Fruit fly (Drosophila melanogaster): ENCODE measurements around the gene IFT46.

The IFT46 gene

DNA sequence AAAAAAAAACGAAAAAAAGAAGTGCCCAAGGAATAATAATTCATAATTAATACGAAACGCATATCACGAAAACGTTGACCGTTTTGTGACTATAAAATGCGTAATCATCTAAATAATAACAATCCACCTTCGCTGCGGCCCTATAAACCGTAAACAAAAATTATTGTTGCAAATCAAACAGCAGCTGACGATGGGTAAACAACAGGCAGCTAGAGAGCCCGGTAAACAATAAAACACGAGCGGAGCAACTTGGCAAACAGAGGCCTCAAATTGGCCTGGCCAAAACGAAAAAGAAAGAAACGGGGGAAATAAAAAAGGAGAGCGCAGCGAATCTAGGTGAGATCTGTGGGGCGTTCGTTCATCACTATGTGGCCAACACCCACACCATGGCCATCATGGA, 48.3 kb downstream of the IFT46 start (continued):
- TF ChIP-seq luna (GFP tag; optimal IDR thresholded peaks at IDR 0.05): peak; percentile 59
- TF ChIP-seq kah (GFP tag; optimal IDR thresholded peaks at IDR 0.05): no peak
- no peak for TF ChIP-seq klu (GFP tag; IDR thresholded peaks at IDR 0.05)
- TF ChIP-seq Asciz (GFP tag; optimal IDR thresholded peaks at IDR 0.05): peak; percentile 21
- TF ChIP-seq Side (GFP tag; optimal IDR thresholded peaks at IDR 0.05): no peak
- TF ChIP-seq stc (GFP tag; IDR thresholded peaks at IDR 0.05): peak; percentile 28; the same call in 1 of the 2 replicates
- TF ChIP-seq sna (GFP tag; IDR thresholded peaks at IDR 0.05; ENCODE audit: partially characterized antibody): no peak
- peak; percentile 29 for TF ChIP-seq Myb (GFP tag; optimal IDR thresholded peaks at IDR 0.05)
- no peak for TF ChIP-seq CG8478 (optimal IDR thresholded peaks at IDR 0.05)
- no peak for TF ChIP-seq dm (GFP tag; optimal IDR thresholded peaks at IDR 0.05)
- no peak for TF ChIP-seq Mes4 (GFP tag; optimal IDR thresholded peaks at IDR 0.05)
- peak; percentile 40 for TF ChIP-seq CG1233 (GFP tag; optimal IDR thresholded peaks at IDR 0.05)
- peak; percentile 68 for TF ChIP-seq CG17568 (GFP tag; optimal IDR thresholded peaks at IDR 0.05)
- TF ChIP-seq CG17829 (tag; optimal IDR thresholded peaks at IDR 0.05): no peak
- TF ChIP-seq pnt (GFP tag; optimal IDR thresholded peaks at IDR 0.05): peak; percentile 4
- TF ChIP-seq zf30C (GFP tag; optimal IDR thresholded peaks at IDR 0.05): no peak
- peak; percentile 57; the same call in 1 of the 2 replicates for TF ChIP-seq Awh (GFP tag; IDR thresholded peaks at IDR 0.05)
- peak; percentile 74 for TF ChIP-seq CG2120 (GFP tag; optimal IDR thresholded peaks at IDR 0.05)
- TF ChIP-seq CG12659 (GFP tag; optimal IDR thresholded peaks at IDR 0.05): peak; percentile 16
- TF ChIP-seq TFAM (GFP tag; optimal IDR thresholded peaks at IDR 0.05): no peak
- no peak for TF ChIP-seq wdn (GFP tag; IDR thresholded peaks at IDR 0.05)
- no peak for TF ChIP-seq HLH3B (GFP tag; IDR thresholded peaks at IDR 0.05)
- peak; percentile 11 for TF ChIP-seq CG18764 (GFP tag; optimal IDR thresholded peaks at IDR 0.05)
- no peak for TF ChIP-seq BEAF-32 (GFP tag; optimal IDR thresholded peaks at IDR 0.05)
- peak; percentile 62 for TF ChIP-seq cwo (GFP tag; optimal IDR thresholded peaks at IDR 0.05)
- no peak for TF ChIP-seq Nf-YB (GFP tag; optimal IDR thresholded peaks at IDR 0.05)
- TF ChIP-seq CG8290 (GFP tag; optimal IDR thresholded peaks at IDR 0.05): no peak
- peak in 1 of 2 experiments; percentile 71 for TF ChIP-seq CG8290 (tag; optimal IDR thresholded peaks at IDR 0.05)
- peak; percentile 12 for TF ChIP-seq fu2 (GFP tag; optimal IDR thresholded peaks at IDR 0.05)
- TF ChIP-seq Adf1 (GFP tag; IDR thresholded peaks at IDR 0.05): no peak
- no peak for TF ChIP-seq Neu2 (GFP tag; optimal IDR thresholded peaks at IDR 0.05; ENCODE audit: borderline replicate concordance)
- no peak for TF ChIP-seq lmd (GFP tag; IDR thresholded peaks at IDR 0.05)
- no peak for TF ChIP-seq Ets97D (GFP tag; optimal IDR thresholded peaks at IDR 0.05)
- TF ChIP-seq tin (GFP tag; optimal IDR thresholded peaks at IDR 0.05): no peak
- no peak for TF ChIP-seq CG10959 (GFP tag; IDR thresholded peaks at IDR 0.05)
- TF ChIP-seq CG7786 (GFP tag; optimal IDR thresholded peaks at IDR 0.05): peak; percentile 47
- peak; percentile 54 for TF ChIP-seq disco-r (GFP tag; optimal IDR thresholded peaks at IDR 0.05)
- no peak for TF ChIP-seq oc (tag; optimal IDR thresholded peaks at IDR 0.05)
- no peak for TF ChIP-seq stwl (tag; optimal IDR thresholded peaks at IDR 0.05)
- TF ChIP-seq Dip2 (GFP tag; IDR thresholded peaks at IDR 0.05): no peak
- no peak for TF ChIP-seq CG13775 (GFP tag; optimal IDR thresholded peaks at IDR 0.05)
- TF ChIP-seq ERR (GFP tag; optimal IDR thresholded peaks at IDR 0.05): peak; percentile 13
- peak; percentile 48; the same call in 1 of the 2 replicates for TF ChIP-seq seq (GFP tag; IDR thresholded peaks at IDR 0.05)
- TF ChIP-seq Bgb (GFP tag; IDR thresholded peaks at IDR 0.05; ENCODE audit: partially characterized antibody): no peak
- no peak for TF ChIP-seq eve (GFP tag; optimal IDR thresholded peaks at IDR 0.05)
- no peak for TF ChIP-seq vnd (GFP tag; IDR thresholded peaks at IDR 0.05; ENCODE audit: partially characterized antibody)
- TF ChIP-seq tap (tag; optimal IDR thresholded peaks at IDR 0.05): no peak
- TF ChIP-seq Abd-B (GFP tag; optimal IDR thresholded peaks at IDR 0.05): no peak
- no peak for TF ChIP-seq CG11093 (GFP tag; IDR thresholded peaks at IDR 0.05)
- peak; percentile 15; the same call in 1 of the 3 replicates for TF ChIP-seq gce (GFP tag; IDR thresholded peaks at IDR 0.05)
- peak; percentile 92 for TF ChIP-seq Med (GFP tag)
- TF ChIP-seq Jarid2 (GFP tag; optimal IDR thresholded peaks at IDR 0.05): no peak
